Worm (Caenorhabditis elegans): ENCODE data around the gene srg-47.
A peak's percentile ranks its signal among the peaks of the same experiment; 100 is the strongest.

srg-47 gene

DNA sequence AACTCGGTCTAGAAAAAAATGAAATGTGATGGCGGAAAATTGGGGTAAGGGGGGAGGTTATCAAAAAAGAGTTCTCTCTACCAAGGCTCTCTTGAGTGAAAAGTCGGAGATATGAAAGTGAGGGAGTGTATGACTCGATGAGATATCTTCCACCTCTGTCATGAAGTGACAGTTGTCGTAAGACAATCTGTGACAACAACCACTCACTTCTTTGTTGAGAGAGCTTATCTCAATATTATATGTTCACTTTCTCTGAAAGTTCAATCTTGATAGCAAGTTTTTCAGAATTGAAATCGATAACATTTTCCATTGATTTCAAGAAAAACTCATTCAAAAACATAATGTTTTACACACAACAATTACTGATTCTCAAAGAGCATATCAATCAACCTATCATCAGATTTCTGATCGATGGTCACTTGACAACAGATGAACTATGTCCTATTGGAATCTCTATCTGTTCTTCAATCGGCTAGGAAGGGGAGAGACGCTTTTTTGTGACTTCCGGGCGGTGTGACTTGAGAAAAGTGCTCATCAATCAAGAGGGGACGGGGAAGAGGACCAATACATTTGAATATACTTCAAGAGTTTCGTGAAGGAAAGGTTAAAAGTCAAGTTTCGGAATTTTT, 20.8 kb upstream of the srg-47 start:
- TF ChIP-seq lin-39 (tag; optimal IDR thresholded peaks at IDR 0.05) (peak; percentile 6), nhr-11 (tag; optimal IDR thresholded peaks at IDR 0.05) (no peak), elt-1 (tag; optimal IDR thresholded peaks at IDR 0.05) (peak; percentile 70), nhr-25 (tag; optimal IDR thresholded peaks at IDR 0.05) (no peak), ztf-4 (tag; optimal IDR thresholded peaks at IDR 0.05) (no peak), elt-3 (tag; optimal IDR thresholded peaks at IDR 0.05) (no peak), egl-5 (tag; optimal IDR thresholded peaks at IDR 0.05) (peak; percentile 21), nhr-23 (tag; optimal IDR thresholded peaks at IDR 0.05) (no peak)

DNA sequence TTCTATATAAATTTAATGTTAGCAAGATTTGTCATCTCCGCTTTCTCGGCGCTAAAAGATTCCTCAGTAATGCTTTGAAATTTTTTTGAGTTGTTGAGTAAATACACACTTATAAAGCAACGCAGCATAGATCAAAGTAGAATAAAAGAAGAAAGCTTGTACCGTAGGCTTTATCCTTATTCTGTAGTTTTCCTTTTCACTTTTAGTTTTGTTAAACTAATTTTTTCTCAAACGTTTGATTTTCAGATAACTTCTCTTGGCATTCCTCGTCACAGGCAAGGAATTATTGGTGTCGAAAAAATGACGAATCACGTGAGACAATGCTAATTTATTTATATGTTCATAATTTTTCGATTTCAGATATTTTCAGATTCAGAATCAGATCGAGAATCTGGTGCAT, 6.5 kb upstream of the srg-47 start, which contains the start of gene C53A5.11:
TSS of gene C53A5.11 (plus strand) at position 301 of the 400 bp plus-strand sequence.
- TF ChIP-seq nhr-76 (tag; optimal IDR thresholded peaks at IDR 0.05), result no peak

DNA sequence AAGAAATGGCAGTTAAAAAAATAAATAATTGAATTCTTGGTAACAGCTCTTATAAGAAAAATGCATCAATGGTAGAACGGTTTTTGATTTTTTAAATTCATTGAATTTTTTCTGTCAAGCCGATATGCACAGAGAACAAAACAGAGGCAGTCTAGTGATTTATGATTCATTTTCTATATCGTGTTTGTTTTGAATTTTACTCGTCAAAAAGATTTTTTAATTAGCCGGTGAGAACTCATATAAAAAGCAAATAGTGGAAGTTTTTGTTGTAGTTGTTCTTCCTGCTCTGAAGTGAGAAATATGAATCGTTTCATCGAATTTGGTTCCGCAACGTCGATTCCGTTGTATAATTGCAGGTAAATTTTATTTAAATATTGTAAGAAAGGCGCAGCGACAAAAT, 3.2 kb upstream of the srg-47 start, which contains the start of gene srt-32:
TSS of gene srt-32 (plus strand) at position 301 of the 400 bp plus-strand sequence.
- TF ChIP-seq egl-27 (tag; optimal IDR thresholded peaks at IDR 0.05) (no peak), hmg-11 (tag; optimal IDR thresholded peaks at IDR 0.05) (no peak), ZK546.5 (tag; optimal IDR thresholded peaks at IDR 0.05) (no peak), egl-5 (tag; optimal IDR thresholded peaks at IDR 0.05) (no peak), R02D3.7 (tag; optimal IDR thresholded peaks at IDR 0.05) (no peak), ceh-9 (tag; optimal IDR thresholded peaks at IDR 0.05) (no peak), ceh-16 (tag; optimal IDR thresholded peaks at IDR 0.05) (no peak), fkh-2 (tag; optimal IDR thresholded peaks at IDR 0.05) (no peak), tbx-2 (tag; optimal IDR thresholded peaks at IDR 0.05) (no peak), unc-39 (tag; optimal IDR thresholded peaks at IDR 0.05) (no peak), ama-1 (optimal IDR thresholded peaks at IDR 0.05) (no peak), pqm-1 (tag; optimal IDR thresholded peaks at IDR 0.05) (no peak), nhr-67 (tag; optimal IDR thresholded peaks at IDR 0.05) (no peak), jun-1 (tag; optimal IDR thresholded peaks at IDR 0.05) (no peak), lin-39 (tag; optimal IDR thresholded peaks at IDR 0.05) (no peak), ztf-11 (tag; optimal IDR thresholded peaks at IDR 0.05) (no peak), snpc-4 (tag; optimal IDR thresholded peaks at IDR 0.05) (no peak), fkh-10 (GFP tag; optimal IDR thresholded peaks at IDR 0.05) (no peak), ceh-82 (tag; optimal IDR thresholded peaks at IDR 0.05) (no peak)

DNA sequence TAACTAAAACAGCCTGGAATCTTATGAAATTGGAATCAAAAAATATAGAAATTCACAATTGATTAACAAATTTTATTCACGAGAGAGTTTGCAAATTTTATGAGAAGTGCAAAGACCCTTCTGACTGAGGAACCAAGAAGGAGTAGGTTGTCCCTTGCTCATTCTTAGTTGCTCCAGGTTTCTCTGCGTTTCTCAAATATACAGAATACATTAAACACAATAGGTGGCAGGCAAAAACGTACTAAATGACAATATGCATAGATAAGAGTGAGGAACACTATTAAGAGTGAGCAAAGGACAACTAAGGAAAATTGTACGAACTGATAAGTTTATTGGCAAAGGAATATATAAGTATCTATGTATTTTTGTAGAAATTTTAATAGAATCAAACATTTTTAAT, 2.7 kb upstream of the srg-47 start, which contains the start of gene C53A5.9:
TSS of gene C53A5.9 (minus strand) at position 101 of the 400 bp plus-strand sequence.
- TF ChIP-seq nhr-28 (tag; optimal IDR thresholded peaks at IDR 0.05) (no peak), mdl-1 (tag; optimal IDR thresholded peaks at IDR 0.05) (no peak)

DNA sequence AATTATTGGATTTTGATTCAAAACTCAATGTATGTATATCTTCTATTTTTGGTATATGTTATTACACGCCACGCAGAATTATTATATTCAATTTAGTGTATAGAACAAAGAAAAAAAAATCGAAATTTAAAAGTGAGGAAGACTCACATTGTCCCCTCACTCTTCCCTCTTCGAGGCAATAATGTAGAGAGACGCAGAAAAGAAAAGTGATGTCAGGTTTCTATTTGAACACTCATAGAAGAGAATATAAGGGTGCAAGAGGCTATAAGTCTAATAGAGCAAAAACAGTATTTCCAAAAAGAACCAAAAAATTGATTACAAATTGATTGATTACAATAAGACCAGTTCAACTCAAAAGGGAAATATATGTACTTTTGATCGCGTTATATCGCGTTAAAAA, 7.6 kb downstream of the srg-47 start:
- peak; percentile 7 for TF ChIP-seq elt-2 (tag; optimal IDR thresholded peaks at IDR 0.05)
- no peak for TF ChIP-seq mml-1 (tag; optimal IDR thresholded peaks at IDR 0.05)

DNA sequence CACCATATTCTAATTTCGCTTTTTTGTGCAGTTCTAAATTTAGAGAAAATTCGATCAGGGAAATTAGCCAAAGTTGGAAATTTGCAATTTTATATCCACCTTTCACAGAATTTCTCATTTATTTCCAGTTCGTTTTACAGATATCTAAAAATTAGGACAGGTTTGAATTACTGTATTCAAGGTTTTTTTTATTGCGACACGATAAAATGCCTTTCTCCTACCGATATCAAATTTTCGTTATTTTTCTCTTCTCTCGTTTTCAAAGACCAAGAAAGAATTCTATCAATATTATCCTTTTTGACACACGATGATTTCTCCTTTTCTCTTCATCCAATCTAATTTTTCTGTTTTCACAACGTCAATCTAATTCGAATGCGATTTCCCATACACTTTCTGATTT, 9.5 kb downstream of the srg-47 start, which contains the start of gene C53A5.13:
TSS of gene C53A5.13 (plus strand) at position 301 of the 400 bp plus-strand sequence.
- TF ChIP-seq unc-39 (tag; optimal IDR thresholded peaks at IDR 0.05), result no peak
- TF ChIP-seq egl-27 (tag; optimal IDR thresholded peaks at IDR 0.05), result no peak

DNA sequence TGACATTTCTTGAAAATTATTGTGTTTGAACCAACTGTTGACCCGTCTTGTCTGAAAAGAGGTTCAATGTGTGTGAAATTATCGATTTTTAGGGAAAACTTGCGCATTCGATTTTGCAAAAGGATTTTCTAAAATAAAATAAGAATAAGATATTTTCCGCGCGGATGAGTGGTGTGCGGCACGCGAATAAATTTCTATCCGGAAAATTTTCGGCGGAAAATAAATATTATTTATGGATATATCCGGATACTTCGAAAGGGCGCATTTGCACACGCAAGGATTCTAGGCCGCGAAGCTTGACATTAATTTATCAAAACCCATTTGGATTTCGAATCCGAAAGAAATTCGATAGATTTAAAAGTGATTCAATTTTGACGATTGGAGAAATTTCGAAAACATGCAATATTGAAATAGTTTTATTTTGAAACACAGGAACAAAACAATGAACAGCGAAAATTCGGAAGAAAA, 10.2 kb downstream of the srg-47 start, which contains the start of gene rike-1:
TSS of gene rike-1 (minus strand) at position 51 of the 468 bp plus-strand sequence.
- TF ChIP-seq mml-1 (tag; optimal IDR thresholded peaks at IDR 0.05) (no peak), ama-1 (optimal IDR thresholded peaks at IDR 0.05) (peak; percentile 11), R02D3.7 (tag; optimal IDR thresholded peaks at IDR 0.05) (no peak), lsy-12 (tag; optimal IDR thresholded peaks at IDR 0.05) (no peak), snpc-4 (tag; optimal IDR thresholded peaks at IDR 0.05) (peak; percentile 47), lin-15B (tag; optimal IDR thresholded peaks at IDR 0.05) (peak; percentile 62), eor-1 (tag; optimal IDR thresholded peaks at IDR 0.05) (no peak), jun-1 (tag; optimal IDR thresholded peaks at IDR 0.05) (no peak), nhr-11 (tag; optimal IDR thresholded peaks at IDR 0.05) (no peak), fkh-10 (GFP tag; optimal IDR thresholded peaks at IDR 0.05) (no peak), nhr-28 (tag; optimal IDR thresholded peaks at IDR 0.05) (no peak), nfya-1 (tag; optimal IDR thresholded peaks at IDR 0.05; ENCODE audit: insufficient read depth) (peak; percentile 42)

All from whole organism, L3 larva.